Fruit fly (Drosophila melanogaster) whole organism, embryonic: ENCODE results near the gene shd.
A peak's percentile ranks its signal among the peaks of the same experiment; 100 is the strongest.

Experiments used
- CG10366 ChIP-seq: fragments of 200-800 bp; sonication (Bioruptor generic); IDR thresholded peaks from 2 replicates; pipeline ENCODE4 v1.3.6; 2022; ENCODE audit warnings: missing biosample characterization, missing genetic modification characterization
- CG11093 ChIP-seq: fragments of 200-800 bp; sonication (Bioruptor generic); IDR thresholded peaks from 3 replicates; pipeline ENCODE4 v1.3.6; 2022; ENCODE audit warnings: missing biosample characterization, missing genetic modification characterization
- CG11504 ChIP-seq: fragments of 200-800 bp; sonication (Bioruptor generic); optimal IDR thresholded peaks from 3 replicates; lab custom pipeline; 2019; ENCODE audit warnings: missing biosample characterization, mild to moderate bottlenecking, missing genetic modification characterization, moderate library complexity
- CG14710 ChIP-seq: fragments of 200-800 bp; sonication (Bioruptor generic); optimal IDR thresholded peaks from 3 replicates; lab custom pipeline; 2019; ENCODE audit warnings: missing biosample characterization, mild to moderate bottlenecking, missing genetic modification characterization, moderate library complexity
- CG1603 ChIP-seq: fragments of 200-800 bp; sonication (Bioruptor generic); optimal IDR thresholded peaks from 2 replicates; lab custom pipeline; 2019; ENCODE audit warnings: missing biosample characterization, mild to moderate bottlenecking, missing genetic modification characterization, moderate library complexity
- CG18262 ChIP-seq: fragments of 200-800 bp; optimal IDR thresholded peaks from 3 replicates; lab custom pipeline; 2019; ENCODE audit warnings: missing biosample characterization, mild to moderate bottlenecking, missing genetic modification characterization, moderate library complexity
- CG2129 ChIP-seq: fragments of 200-800 bp; sonication (Bioruptor generic); IDR thresholded peaks from 2 replicates; pipeline ENCODE4 v1.3.6; 2022; ENCODE audit warnings: missing biosample characterization, missing genetic modification characterization; ENCODE audit not compliant: partially characterized antibody
- CG2199 ChIP-seq: fragments of 200-800 bp; sonication (Bioruptor generic); IDR thresholded peaks from 3 replicates; pipeline ENCODE4 v1.3.6; 2022; ENCODE audit warnings: missing biosample characterization, missing genetic modification characterization
- CG2712 ChIP-seq: fragments of 200-800 bp; optimal IDR thresholded peaks from 3 replicates; lab custom pipeline; 2019; ENCODE audit warnings: missing biosample characterization, mild to moderate bottlenecking, missing genetic modification characterization, moderate library complexity
- CG30403 ChIP-seq: fragments of 200-800 bp; sonication (Bioruptor generic); optimal IDR thresholded peaks from 3 replicates; lab custom pipeline; 2016; ENCODE audit warnings: missing biosample characterization, missing genetic modification characterization
- CG3995 ChIP-seq: fragments of 200-800 bp; sonication (Bioruptor generic); optimal IDR thresholded peaks from 3 replicates; lab custom pipeline; 2016; ENCODE audit warnings: missing biosample characterization, missing genetic modification characterization
- CG4404 ChIP-seq: fragments of 200-800 bp; sonication (Bioruptor generic); IDR thresholded peaks from 2 replicates; pipeline ENCODE4 v1.3.6; 2022; ENCODE audit warnings: missing biosample characterization, missing genetic modification characterization
- CG4424 ChIP-seq: fragments of 200-800 bp; sonication (Bioruptor generic); optimal IDR thresholded peaks from 3 replicates; lab custom pipeline; 2016; ENCODE audit warnings: missing biosample characterization, missing genetic modification characterization
- CG6254 ChIP-seq: fragments of 200-800 bp; sonication (Bioruptor generic); optimal IDR thresholded peaks from 3 replicates; lab custom pipeline; 2017; ENCODE audit warnings: mild to moderate bottlenecking, missing biosample characterization, missing genetic modification reagents, missing genetic modification characterization
- CG6272 ChIP-seq: fragments of 200-800 bp; sonication (Bioruptor generic); IDR thresholded peaks from 2 replicates; pipeline ENCODE4 v1.3.6; 2022; ENCODE audit warnings: missing biosample characterization, missing genetic modification characterization
- CG6791 ChIP-seq: fragments of 200-800 bp; sonication (Bioruptor generic); IDR thresholded peaks from 3 replicates; pipeline ENCODE4 v1.3.6; 2022; ENCODE audit warnings: missing biosample characterization, missing genetic modification characterization; ENCODE audit not compliant: partially characterized antibody
- CG7839 ChIP-seq: fragments of 200-800 bp; sonication (Bioruptor generic); optimal IDR thresholded peaks from 3 replicates; lab custom pipeline; 2018; ENCODE audit warnings: missing biosample characterization, mild to moderate bottlenecking, missing genetic modification characterization, moderate library complexity
- CG9797 ChIP-seq: fragments of 200-800 bp; sonication (Bioruptor generic); optimal IDR thresholded peaks from 3 replicates; lab custom pipeline; 2018; ENCODE audit warnings: missing biosample characterization, mild to moderate bottlenecking, missing genetic modification characterization
- CTCF ChIP-seq: fragments of 200-800 bp; sonication (Bioruptor generic); optimal IDR thresholded peaks from 2 replicates; lab custom pipeline; 2017; ENCODE audit warnings: missing biosample characterization, mild to moderate bottlenecking, missing genetic modification characterization, moderate library complexity
- CoRest ChIP-seq: fragments of 200-800 bp; sonication (Bioruptor generic); optimal IDR thresholded peaks from 3 replicates; lab custom pipeline; 2018; ENCODE audit warnings: missing biosample characterization, mild to moderate bottlenecking, missing genetic modification characterization, moderate library complexity
- D19A ChIP-seq: fragments of 200-800 bp; optimal IDR thresholded peaks from 3 replicates; lab custom pipeline; 2019; ENCODE audit warnings: missing biosample characterization, mild to moderate bottlenecking, missing genetic modification characterization, moderate library complexity
- Dll ChIP-seq: fragments of 200-800 bp; sonication (Bioruptor generic); IDR thresholded peaks from 4 replicates; pipeline ENCODE4 v1.3.6; 2022; ENCODE audit warnings: missing biosample characterization, missing genetic modification characterization; ENCODE audit not compliant: partially characterized antibody
- Dref ChIP-seq: fragments of 200-800 bp; sonication (Bioruptor generic); IDR thresholded peaks from 2 replicates; pipeline ENCODE4 v1.3.6; 2022; ENCODE audit warnings: missing biosample characterization, missing genetic modification characterization
- E2f2 ChIP-seq: fragments of 200-800 bp; sonication (Bioruptor generic); IDR thresholded peaks from 2 replicates; pipeline ENCODE4 v1.3.6; 2022; ENCODE audit warnings: missing biosample characterization, missing genetic modification characterization
- Elba2 ChIP-seq: fragments of 200-800 bp; sonication (Bioruptor generic); optimal IDR thresholded peaks from 3 replicates; lab custom pipeline; 2016; ENCODE audit warnings: missing biosample characterization, missing genetic modification characterization
- Ets65A ChIP-seq: fragments of 200-800 bp; sonication (Bioruptor generic); peaks from one replicate; lab custom pipeline; 2016; ENCODE audit warnings: missing biosample characterization, missing genetic modification characterization
- Jarid2 ChIP-seq: fragments of 200-800 bp; sonication (Bioruptor generic); optimal IDR thresholded peaks from 3 replicates; lab custom pipeline; 2017; ENCODE audit warnings: mild to moderate bottlenecking, missing biosample characterization, missing genetic modification reagents, missing genetic modification characterization
- Lhr ChIP-seq: fragments of 200-800 bp; sonication (Bioruptor generic); optimal IDR thresholded peaks from 3 replicates; lab custom pipeline; 2017; ENCODE audit warnings: mild to moderate bottlenecking, missing biosample characterization, missing genetic modification reagents, missing genetic modification characterization
- NfI ChIP-seq: fragments of 200-800 bp; sonication (Bioruptor generic); optimal IDR thresholded peaks from 3 replicates; lab custom pipeline; 2018; ENCODE audit warnings: missing biosample characterization, mild to moderate bottlenecking, missing genetic modification characterization, moderate library complexity
- Oli ChIP-seq: fragments of 200-800 bp; sonication (Bioruptor generic); optimal IDR thresholded peaks from 2 replicates; lab custom pipeline; 2018; ENCODE audit warnings: missing biosample characterization, mild to moderate bottlenecking, missing genetic modification characterization, moderate library complexity
- TFAM ChIP-seq: fragments of 200-800 bp; sonication (Bioruptor generic); optimal IDR thresholded peaks from 2 replicates; lab custom pipeline; 2017; ENCODE audit warnings: missing biosample characterization, missing genetic modification characterization, inconsistent platforms
- ac ChIP-seq: fragments of 200-800 bp; sonication (Bioruptor generic); optimal IDR thresholded peaks from 3 replicates; lab custom pipeline; 2017; ENCODE audit warnings: missing biosample characterization, mild to moderate bottlenecking, missing genetic modification characterization
- btn ChIP-seq: fragments of 200-800 bp; sonication (Bioruptor generic); optimal IDR thresholded peaks from 2 replicates; lab custom pipeline; 2016; ENCODE audit warnings: missing biosample characterization, missing genetic modification characterization
- cato ChIP-seq: fragments of 200-800 bp; sonication (Bioruptor generic); optimal IDR thresholded peaks from 2 replicates; lab custom pipeline; 2016; ENCODE audit warnings: missing biosample characterization, missing genetic modification characterization, borderline replicate concordance
- caup ChIP-seq: fragments of 200-800 bp; sonication (Bioruptor generic); optimal IDR thresholded peaks from 3 replicates; lab custom pipeline; 2017; ENCODE audit warnings: missing biosample characterization, mild to moderate bottlenecking, missing genetic modification characterization, moderate library complexity; ENCODE audit not compliant: severe bottlenecking
- crp ChIP-seq, 2 experiments: fragments of 200-800 bp; sonication (Bioruptor generic); optimal IDR thresholded peaks; 2 replicates in 1 of 2; 3 replicates in 1 of 2; lab custom pipeline; 2017; ENCODE audit warnings: missing biosample characterization in 2 of 2, missing genetic modification characterization in 2 of 2, mild to moderate bottlenecking in 1 of 2, moderate library complexity in 1 of 2
- dan ChIP-seq: fragments of 200-800 bp; sonication (Bioruptor generic); IDR thresholded peaks from 2 replicates; pipeline ENCODE4 v1.3.6; 2022; ENCODE audit warnings: missing biosample characterization, missing genetic modification characterization
- exex ChIP-seq: fragments of 200-800 bp; sonication (Bioruptor generic); optimal IDR thresholded peaks from 4 replicates; lab custom pipeline; 2018; ENCODE audit warnings: missing biosample characterization, mild to moderate bottlenecking, missing genetic modification characterization, moderate library complexity
- gem ChIP-seq: fragments of 200-800 bp; sonication (Bioruptor generic); optimal IDR thresholded peaks from 2 replicates; lab custom pipeline; 2019; ENCODE audit warnings: missing biosample characterization, mild to moderate bottlenecking, missing genetic modification characterization, moderate library complexity
- mam ChIP-seq: fragments of 200-800 bp; sonication (Bioruptor generic); optimal IDR thresholded peaks from 3 replicates; lab custom pipeline; 2016; ENCODE audit warnings: missing biosample characterization, missing genetic modification characterization
- odd ChIP-seq: fragments of 200-800 bp; sonication (Bioruptor generic); optimal IDR thresholded peaks from 2 replicates; lab custom pipeline; 2017; ENCODE audit warnings: missing biosample characterization, mild to moderate bottlenecking, missing genetic modification characterization
- phol ChIP-seq: fragments of 200-800 bp; sonication (Bioruptor generic); optimal IDR thresholded peaks from 3 replicates; lab custom pipeline; 2018; ENCODE audit warnings: missing biosample characterization, mild to moderate bottlenecking, missing genetic modification characterization, moderate library complexity
- pita ChIP-seq: fragments of 200-800 bp; sonication (Bioruptor generic); optimal IDR thresholded peaks from 2 replicates; lab custom pipeline; 2017; ENCODE audit warnings: missing biosample characterization, mild to moderate bottlenecking, missing genetic modification characterization
- sens ChIP-seq: fragments of 200-800 bp; sonication (Bioruptor generic); peaks from one replicate; lab custom pipeline; 2016; ENCODE audit warnings: missing biosample characterization, missing genetic modification characterization
- sob ChIP-seq: fragments of 200-800 bp; sonication (Bioruptor generic); IDR thresholded peaks from 2 replicates; pipeline ENCODE4 v1.3.6; 2022; ENCODE audit warnings: missing biosample characterization, missing genetic modification characterization
- tio ChIP-seq: fragments of 200-800 bp; sonication (Bioruptor generic); optimal IDR thresholded peaks from 2 replicates; lab custom pipeline; 2017; ENCODE audit warnings: missing biosample characterization, missing genetic modification characterization, inconsistent platforms
- vfl ChIP-seq: fragments of 200-800 bp; sonication (Bioruptor generic); optimal IDR thresholded peaks from 2 replicates; lab custom pipeline; 2016; ENCODE audit warnings: missing biosample characterization, missing genetic modification characterization
- zen ChIP-seq: fragments of 200-800 bp; sonication (Bioruptor generic); optimal IDR thresholded peaks from 3 replicates; lab custom pipeline; 2018; ENCODE audit warnings: missing biosample characterization, mild to moderate bottlenecking, missing genetic modification characterization, moderate library complexity

The shd gene

dm6 chr3L:14603160-14603559, 11.1 kb upstream of the shd start (continued):
- TF ChIP-seq CG9797 (no peak), Dll (GFP tag; lab: Robert Waterston, UW) (no peak), vfl (GFP tag; lab: Kevin White, UChicago) (no peak), CG2199 (peak; percentile 80; the same call in 1 of the 3 replicates), CG11093 (GFP tag; lab: Robert Waterston, UW) (no peak), odd (GFP tag; lab: Kevin White, UChicago) (no peak), sens (peak; percentile 26), crp (GFP tag; optimal IDR thresholded peaks at IDR 0.05; lab: Kevin White, UChicago) (no peak), phol (tag; lab: Kevin White, UChicago) (peak; percentile 5), CG3995 (GFP tag; lab: Kevin White, UChicago) (no peak), tio (GFP tag; lab: Kevin White, UChicago) (no peak), exex (tag; lab: Kevin White, UChicago) (no peak), Elba2 (GFP tag; lab: Kevin White, UChicago) (peak; percentile 42)

- no peak for TF ChIP-seq CG1603 (tag; lab: Kevin White, UChicago)
- TF ChIP-seq btn (GFP tag; lab: Kevin White, UChicago): no peak
- TF ChIP-seq CTCF (GFP tag; lab: Kevin White, UChicago): peak; percentile 26
- no peak for TF ChIP-seq CG10366 (GFP tag; lab: Robert Waterston, UW)
- peak; percentile 8 for TF ChIP-seq CG18262 (tag; lab: Kevin White, UChicago)
- no peak for TF ChIP-seq CG6272 (GFP tag; lab: Robert Waterston, UW)
- no peak for TF ChIP-seq caup (GFP tag; lab: Kevin White, UChicago)
- 0 out of 2 replicates have a peak, but pooled peaks have one; percentile 10 for TF ChIP-seq sob (GFP tag; lab: Robert Waterston, UW)
- TF ChIP-seq E2f2 (GFP tag; lab: Robert Waterston, UW): no peak
- TF ChIP-seq, all 482 proteins: peak for 3
Observed at dm6 chr3L:14605291-14605690, 9.0 kb upstream of the shd start.

- no peak for TF ChIP-seq mam
- peak; percentile 23 for TF ChIP-seq Lhr
- TF ChIP-seq Jarid2: peak; percentile 16
- peak; percentile 21 for TF ChIP-seq pita (GFP tag; lab: Kevin White, UChicago)
- peak; percentile 8 for TF ChIP-seq CG4424 (GFP tag; lab: Kevin White, UChicago)
- peak; percentile 13 for TF ChIP-seq CoRest (tag; lab: Kevin White, UChicago)
- TF ChIP-seq CG6791 (GFP tag; lab: Robert Waterston, UW): peak; percentile 11; the same call in 1 of the 3 replicates
- no peak for TF ChIP-seq Oli (tag; lab: Kevin White, UChicago)
- TF ChIP-seq CG2129: no peak
- peak; percentile 47 for TF ChIP-seq CG10366 (GFP tag; lab: Robert Waterston, UW)
- TF ChIP-seq dan (GFP tag; lab: Robert Waterston, UW): no peak
- TF ChIP-seq NfI (GFP tag; lab: Kevin White, UChicago): no peak
- no peak for TF ChIP-seq ac (GFP tag; lab: Kevin White, UChicago)
- TF ChIP-seq CG6254 (GFP tag; lab: Kevin White, UChicago): peak; percentile 96
- TF ChIP-seq zen: peak; percentile 0
- peak; percentile 4 for TF ChIP-seq CG14710 (tag; lab: Kevin White, UChicago)
- peak; percentile 23 for TF ChIP-seq CG2712
- no peak for TF ChIP-seq CG4404
- TF ChIP-seq Ets65A (GFP tag; lab: Kevin White, UChicago): no peak
- peak; percentile 4 for TF ChIP-seq CG7839 (tag; lab: Kevin White, UChicago)
- no peak for TF ChIP-seq Dref (GFP tag; lab: Robert Waterston, UW)
- peak; percentile 6 for TF ChIP-seq gem (tag; lab: Kevin White, UChicago)
- peak; percentile 1 for TF ChIP-seq CG30403
- TF ChIP-seq cato: no peak
- no peak for TF ChIP-seq TFAM (GFP tag; lab: Kevin White, UChicago)
- peak; percentile 5 for TF ChIP-seq D19A
- peak; percentile 10 for TF ChIP-seq CG11504
Observed at dm6 chr3L:14607620-14608019, 6.6 kb upstream of the shd start.
